4 fruit fly cellular contexts compared by ENCODE assay signal in the genomic region with DNA sequence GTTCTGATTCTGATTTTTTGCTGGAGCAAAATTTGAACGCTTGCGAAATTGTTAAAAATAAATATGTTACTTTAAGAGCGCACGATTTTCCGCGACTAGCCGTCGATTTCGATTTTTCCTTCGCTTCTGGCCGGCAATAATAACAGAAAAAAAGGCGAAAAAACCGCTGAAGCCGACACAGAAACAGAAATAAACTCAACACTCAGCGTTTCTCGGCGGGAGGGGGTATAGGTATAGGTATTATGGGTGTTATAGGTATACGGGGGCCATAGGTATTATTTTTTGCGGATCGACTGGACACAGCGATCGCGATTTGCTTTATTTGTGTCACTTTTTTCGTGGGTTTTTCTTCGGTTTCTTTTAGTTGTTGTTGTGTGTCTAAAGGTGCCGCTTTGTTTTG.
TF ChIP-seq lines count a peak whose summit lies in the region.

No protein-coding gene starts in this region.

- TF ChIP-seq CTCF in whole organism, embryonic (GFP tag; optimal IDR thresholded peaks at IDR 0.05; lab: Kevin White, UChicago), result no peak

TF ChIP-seq in whole organism, adult, 20 proteins besides CTCF, POLR2A, EP300 and RAD21:
- TF ChIP-seq CG14711 (tag; optimal IDR thresholded peaks at IDR 0.05; lab: Kevin White, UChicago) (no peak), Hr96 (GFP tag; optimal IDR thresholded peaks at IDR 0.05; lab: Kevin White, UChicago) (no peak), cic (GFP tag; optimal IDR thresholded peaks at IDR 0.05; lab: Kevin White, UChicago) (no peak), toe (GFP tag; optimal IDR thresholded peaks at IDR 0.05; lab: Kevin White, UChicago) (no peak), tj (GFP tag; optimal IDR thresholded peaks at IDR 0.05; lab: Kevin White, UChicago) (peak; percentile 93), CG7045 (GFP tag; optimal IDR thresholded peaks at IDR 0.05; lab: Kevin White, UChicago) (no peak)

TF ChIP-seq in whole organism, embryonic, 481 proteins besides CTCF, POLR2A, EP300 and RAD21:
- TF ChIP-seq C15 (GFP tag; IDR thresholded peaks at IDR 0.05; lab: Robert Waterston, UW) (0 out of 3 replicates have a peak, but pooled peaks have one; percentile 10), Ada2b (GFP tag; IDR thresholded peaks at IDR 0.05; lab: Robert Waterston, UW) (no peak), CG13894 (tag; optimal IDR thresholded peaks at IDR 0.05; lab: Kevin White, UChicago) (peak; percentile 2), CG2199 (GFP tag; IDR thresholded peaks at IDR 0.05; lab: Robert Waterston, UW) (0 out of 3 replicates have a peak, but pooled peaks have one; percentile 27)
TF ChIP-seq in whole organism, embryonic: peak in this region for 3.

TF ChIP-seq in whole organism, prepupa, 60 proteins besides CTCF, POLR2A, EP300 and RAD21:
- no peak for TF ChIP-seq CG7368 (GFP tag; optimal IDR thresholded peaks at IDR 0.05; lab: Kevin White, UChicago)
- TF ChIP-seq CG8319 (GFP tag; optimal IDR thresholded peaks at IDR 0.05; lab: Kevin White, UChicago), result no peak
- TF ChIP-seq CG8632 (GFP tag; optimal IDR thresholded peaks at IDR 0.05; lab: Kevin White, UChicago), result no peak
- TF ChIP-seq Sox102F (GFP tag; optimal IDR thresholded peaks at IDR 0.05; lab: Kevin White, UChicago), result no peak
- 0 out of 3 replicates have a peak, but pooled peaks have one; percentile 5 for TF ChIP-seq CG6163 (GFP tag; IDR thresholded peaks at IDR 0.05; lab: Robert Waterston, UW)

TF ChIP-seq in whole organism, pupa, 21 proteins besides CTCF, POLR2A, EP300 and RAD21:
- TF ChIP-seq CG12605 (GFP tag; IDR thresholded peaks at IDR 0.05; lab: Robert Waterston, UW), result no peak
- TF ChIP-seq CG32121 (GFP tag; IDR thresholded peaks at IDR 0.05; lab: Robert Waterston, UW), result no peak; the same call in 1 of the 2 replicates
- TF ChIP-seq CG17806 (tag; optimal IDR thresholded peaks at IDR 0.05; lab: Kevin White, UChicago), result no peak
- TF ChIP-seq CG8159 (tag; optimal IDR thresholded peaks at IDR 0.05; lab: Kevin White, UChicago), result no peak
- no peak for TF ChIP-seq CG4496 (GFP tag; IDR thresholded peaks at IDR 0.05; lab: Robert Waterston, UW)
- TF ChIP-seq Ets98B (GFP tag; IDR thresholded peaks at IDR 0.05; lab: Robert Waterston, UW), result no peak
- peak; percentile 13; the same call in 1 of the 3 replicates for TF ChIP-seq fd96Ca (GFP tag; IDR thresholded peaks at IDR 0.05; lab: Robert Waterston, UW)
- no peak for TF ChIP-seq CG15710 (tag; optimal IDR thresholded peaks at IDR 0.05; lab: Kevin White, UChicago)
- no peak for TF ChIP-seq CG14655 (GFP tag; optimal IDR thresholded peaks at IDR 0.05; lab: Kevin White, UChicago)
